Worm (Caenorhabditis elegans) whole organism, L2 larva: ENCODE measurements around the gene srj-4.
A peak's percentile ranks its signal among the peaks of the same experiment; 100 is the strongest.

ENCODE experiments used
- C34F6.9 ChIP-seq: fragments of 150-350 bp; optimal IDR thresholded peaks from 2 replicates; lab custom pipeline; 2014; ENCODE audit warnings: missing biosample characterization, missing genetic modification characterization
- F13H6.1 ChIP-seq: sonication (generic microtip); optimal IDR thresholded peaks from 2 replicates; lab custom pipeline; 2016; ENCODE audit warnings: missing genetic modification characterization, missing compliant biosample characterization
- R02D3.7 ChIP-seq: fragments of 150-350 bp; optimal IDR thresholded peaks from 2 replicates; lab custom pipeline; 2014; ENCODE audit warnings: missing biosample characterization, missing genetic modification characterization
- Y55F3AM.14 ChIP-seq: fragments of 200-800 bp; sonication (Bioruptor generic); optimal IDR thresholded peaks from 2 replicates; lab custom pipeline; 2018; ENCODE audit warnings: mild to moderate bottlenecking, missing genetic modification characterization, missing compliant biosample characterization
- aly-2 ChIP-seq: fragments of 150-350 bp; optimal IDR thresholded peaks from 2 replicates; lab custom pipeline; 2014; ENCODE audit warnings: missing biosample characterization, missing genetic modification characterization
- ama-1 ChIP-seq: fragments of 150-350 bp; optimal IDR thresholded peaks from 2 replicates; lab custom pipeline; 2018; ENCODE audit warnings: inconsistent platforms
- ceh-16 ChIP-seq: fragments of 150-350 bp; optimal IDR thresholded peaks from 2 replicates; lab custom pipeline; 2014; ENCODE audit warnings: missing biosample characterization, missing genetic modification characterization
- ceh-82 ChIP-seq: fragments of 150-350 bp; optimal IDR thresholded peaks from 2 replicates; lab custom pipeline; 2014; ENCODE audit warnings: missing biosample characterization, missing genetic modification characterization
- dmd-4 ChIP-seq: sonication (generic microtip); optimal IDR thresholded peaks from 2 replicates; lab custom pipeline; 2017; ENCODE audit warnings: missing biosample characterization, missing genetic modification characterization
- elt-1 ChIP-seq: fragments of 150-350 bp; optimal IDR thresholded peaks from 2 replicates; lab custom pipeline; 2014; ENCODE audit warnings: missing biosample characterization, missing genetic modification characterization
- elt-3 ChIP-seq: sonication (generic microtip); optimal IDR thresholded peaks from 2 replicates; lab custom pipeline; 2017; ENCODE audit warnings: missing biosample characterization, missing genetic modification characterization
- gmeb-1 ChIP-seq: fragments of 150-350 bp; optimal IDR thresholded peaks from 2 replicates; lab custom pipeline; 2014; ENCODE audit warnings: missing biosample characterization, missing genetic modification characterization
- lin-11 ChIP-seq: fragments of 150-350 bp; sonication (generic microtip); optimal IDR thresholded peaks from 2 replicates; lab custom pipeline; 2014; ENCODE audit warnings: missing biosample characterization, missing genetic modification characterization, inconsistent platforms, mixed read lengths
- lin-13 ChIP-seq: fragments of 150-350 bp; optimal IDR thresholded peaks from 2 replicates; lab custom pipeline; 2014; ENCODE audit warnings: missing biosample characterization, missing genetic modification reagents, missing genetic modification characterization
- lin-39 ChIP-seq: fragments of 150-350 bp; optimal IDR thresholded peaks from 2 replicates; lab custom pipeline; 2014; ENCODE audit warnings: missing biosample characterization, missing genetic modification reagents, missing genetic modification characterization
- lsy-2 ChIP-seq, 2 experiments: fragments of 150-350 bp in 1 of 2; sonication (generic microtip) in 1 of 2; optimal IDR thresholded peaks; 2 replicates each; lab custom pipeline; 2014 to 2017; ENCODE audit warnings: missing biosample characterization in 2 of 2, missing genetic modification characterization in 2 of 2
- mbf-1 ChIP-seq: sonication (generic microtip); optimal IDR thresholded peaks from 2 replicates; lab custom pipeline; 2017; ENCODE audit warnings: missing biosample characterization, missing genetic modification characterization
- nhr-12 ChIP-seq: fragments of 150-350 bp; optimal IDR thresholded peaks from 2 replicates; lab custom pipeline; 2014; ENCODE audit warnings: missing biosample characterization, missing genetic modification characterization
- nhr-129 ChIP-seq: fragments of 150-350 bp; optimal IDR thresholded peaks from 2 replicates; lab custom pipeline; 2014; ENCODE audit warnings: missing biosample characterization, missing genetic modification characterization
- nhr-21 ChIP-seq: fragments of 150-350 bp; optimal IDR thresholded peaks from 2 replicates; lab custom pipeline; 2014; ENCODE audit warnings: missing biosample characterization, missing genetic modification characterization
- nhr-23 ChIP-seq: fragments of 150-350 bp; optimal IDR thresholded peaks from 2 replicates; lab custom pipeline; 2014; ENCODE audit warnings: missing biosample characterization, missing genetic modification reagents, missing genetic modification characterization
- nhr-237 ChIP-seq: fragments of 150-350 bp; optimal IDR thresholded peaks from 2 replicates; lab custom pipeline; 2014; ENCODE audit warnings: missing biosample characterization, missing genetic modification characterization
- nhr-25 ChIP-seq: fragments of 150-350 bp; sonication (generic microtip); optimal IDR thresholded peaks from 3 replicates; lab custom pipeline; 2014; ENCODE audit warnings: missing biosample characterization, missing genetic modification characterization
- nhr-6 ChIP-seq: fragments of 150-350 bp; optimal IDR thresholded peaks from 2 replicates; lab custom pipeline; 2014; ENCODE audit warnings: missing biosample characterization, missing genetic modification characterization
- nhr-77 ChIP-seq: fragments of 150-350 bp; optimal IDR thresholded peaks from 2 replicates; lab custom pipeline; 2014; ENCODE audit warnings: missing biosample characterization, missing genetic modification characterization
- sem-4 ChIP-seq: fragments of 150-350 bp; optimal IDR thresholded peaks from 2 replicates; lab custom pipeline; 2014; ENCODE audit warnings: missing biosample characterization, missing genetic modification reagents, missing genetic modification characterization
- sma-3 ChIP-seq: sonication (generic microtip); optimal IDR thresholded peaks from 2 replicates; lab custom pipeline; 2016; ENCODE audit warnings: missing genetic modification reagents, missing genetic modification characterization, missing compliant biosample characterization
- snpc-4 ChIP-seq: fragments of 150-350 bp; optimal IDR thresholded peaks from 2 replicates; lab custom pipeline; 2014; ENCODE audit warnings: missing biosample characterization, missing genetic modification characterization
- unc-55 ChIP-seq: fragments of 150-350 bp; sonication (generic microtip); optimal IDR thresholded peaks from 3 replicates; lab custom pipeline; 2014; ENCODE audit warnings: missing biosample characterization, missing genetic modification reagents, missing genetic modification characterization
- unc-62 ChIP-seq: fragments of 150-350 bp; optimal IDR thresholded peaks from 2 replicates; lab custom pipeline; 2014; ENCODE audit warnings: missing biosample characterization, missing genetic modification reagents, missing genetic modification characterization
- zag-1 ChIP-seq: fragments of 150-350 bp; optimal IDR thresholded peaks from 2 replicates; lab custom pipeline; 2014; ENCODE audit warnings: missing biosample characterization, missing genetic modification characterization
- ztf-1 ChIP-seq: fragments of 200-800 bp; sonication (Bioruptor generic); conservative IDR thresholded peaks from 2 replicates; pipeline ENCODE4 v1.3.6; 2022; ENCODE audit warnings: missing genetic modification characterization, missing compliant biosample characterization
- ztf-11 ChIP-seq: sonication (generic microtip); optimal IDR thresholded peaks from 2 replicates; lab custom pipeline; 2017; ENCODE audit warnings: missing biosample characterization, missing genetic modification characterization

The srj-4 gene

DNA sequence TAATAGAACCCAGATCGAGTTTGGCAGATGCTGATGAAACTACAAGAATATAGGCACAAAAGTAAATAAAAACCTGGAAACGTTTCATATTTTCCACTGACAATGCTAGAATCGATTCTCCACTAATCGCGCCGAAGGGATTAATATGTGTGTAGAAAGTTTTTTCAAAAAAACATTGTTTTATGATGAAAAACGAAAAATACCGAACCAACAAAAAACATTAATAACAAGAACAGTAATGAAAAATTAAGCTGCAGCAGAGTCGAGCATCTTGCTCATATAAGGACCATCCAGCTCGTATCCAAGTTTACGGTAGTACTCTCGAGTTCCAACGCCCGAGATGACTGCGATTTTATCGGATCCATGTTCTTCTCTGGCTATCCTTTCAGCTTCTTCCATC, 16.3 kb downstream of the srj-4 start, which contains the start of gene clec-224:
TSS of gene clec-224 (minus strand) at position 101 of the 400 bp plus-strand sequence.
- no peak for TF ChIP-seq ztf-11
- no peak for TF ChIP-seq ceh-16 (tag; lab: Kevin White, UChicago)
- TF ChIP-seq nhr-6 (tag; lab: Kevin White, UChicago), result no peak
- no peak for TF ChIP-seq lsy-2 (tag; optimal IDR thresholded peaks at IDR 0.05; lab: Kevin White, UChicago)
- TF ChIP-seq nhr-21, result no peak
- no peak for TF ChIP-seq sma-3 (GFP tag; lab: Kevin White, UChicago)

- no peak for TF ChIP-seq nhr-25 (tag; lab: Kevin White, UChicago)
- TF ChIP-seq nhr-77, result no peak
- no peak for TF ChIP-seq mbf-1 (tag; lab: Kevin White, UChicago)
- TF ChIP-seq lin-11 (tag; lab: Kevin White, UChicago), result no peak
- TF ChIP-seq nhr-237 (tag; lab: Kevin White, UChicago), result no peak
- TF ChIP-seq F13H6.1 (tag; lab: Kevin White, UChicago), result no peak
- no peak for TF ChIP-seq dmd-4
- TF ChIP-seq ceh-16 (tag; lab: Kevin White, UChicago), result no peak
- no peak for TF ChIP-seq lin-39 (tag; lab: Kevin White, UChicago)
- no peak for TF ChIP-seq elt-1 (tag; lab: Kevin White, UChicago)
- TF ChIP-seq nhr-129, result no peak
- no peak for TF ChIP-seq nhr-23 (tag; lab: Kevin White, UChicago)
These were observed 18.3 kb downstream of the srj-4 start, which contains the start of gene elpc-3 for ce11 chrV:12181310-12181709. Gene elpc-3 (minus strand): TSS chrV:12181410.

ce11 chrV:12183854-12184253, 20.8 kb downstream of the srj-4 start, which contains the start of gene usip-1:
Gene usip-1 (minus strand): TSS chrV:12184194.
- TF ChIP-seq ztf-1 (GFP tag; lab: Robert Waterston, UW) (no peak), mbf-1 (tag; lab: Kevin White, UChicago) (no peak), lin-13 (GFP tag; lab: Kevin White, UChicago) (no peak), snpc-4 (tag; lab: Kevin White, UChicago) (no peak), zag-1 (tag; lab: Kevin White, UChicago) (no peak), lin-39 (tag; lab: Kevin White, UChicago) (no peak), nhr-129 (no peak), ztf-11 (no peak), ceh-16 (tag; lab: Kevin White, UChicago) (no peak), R02D3.7 (tag; lab: Kevin White, UChicago) (no peak), ama-1 (lab: Kevin White, UChicago) (no peak), C34F6.9 (no peak), unc-62 (GFP tag; lab: Kevin White, UChicago) (no peak), Y55F3AM.14 (GFP tag; lab: Kevin White, UChicago) (no peak), nhr-6 (tag; lab: Kevin White, UChicago) (no peak), ceh-82 (tag; lab: Kevin White, UChicago) (no peak)
- TF ChIP-seq, all 48 proteins: peak for 0

- TF ChIP-seq nhr-12 (tag; lab: Kevin White, UChicago), result no peak
- TF ChIP-seq sem-4 (tag; lab: Kevin White, UChicago), result no peak
- no peak for TF ChIP-seq elt-1 (tag; lab: Kevin White, UChicago)
- peak; percentile 50 for TF ChIP-seq C34F6.9
- peak; percentile 21 to 74 for TF ChIP-seq lsy-2 (tag; optimal IDR thresholded peaks at IDR 0.05; lab: Kevin White, UChicago)
- no peak for TF ChIP-seq ceh-82 (tag; lab: Kevin White, UChicago)
- TF ChIP-seq ama-1 (lab: Kevin White, UChicago), result no peak
- no peak for TF ChIP-seq aly-2
- TF ChIP-seq elt-3 (tag; lab: Kevin White, UChicago), result no peak
- no peak for TF ChIP-seq unc-62 (GFP tag; lab: Kevin White, UChicago)
- TF ChIP-seq snpc-4 (tag; lab: Kevin White, UChicago), result peak; percentile 25
- no peak for TF ChIP-seq sma-3 (GFP tag; lab: Kevin White, UChicago)
- TF ChIP-seq unc-55 (GFP tag; lab: Kevin White, UChicago), result peak; percentile 79
- TF ChIP-seq gmeb-1 (tag; lab: Kevin White, UChicago), result peak; percentile 95
- TF ChIP-seq lin-13 (GFP tag; lab: Kevin White, UChicago), result peak; percentile 1
- TF ChIP-seq nhr-6 (tag; lab: Kevin White, UChicago), result no peak
- no peak for TF ChIP-seq ztf-1 (GFP tag; lab: Robert Waterston, UW)
- TF ChIP-seq ceh-16 (tag; lab: Kevin White, UChicago), result no peak
- TF ChIP-seq, all 48 proteins: peak for 6
These were observed 21.4 kb downstream of the srj-4 start, which contains the start of gene srd-4 for ce11 chrV:12184308-12184999. Gene srd-4 (plus strand): TSS chrV:12184949.
